Worm (Caenorhabditis elegans): Measurements from ENCODE around the gene C05G5.5.
A peak's percentile ranks its signal among the peaks of the same experiment; 100 is the strongest.

C05G5.5 gene

DNA sequence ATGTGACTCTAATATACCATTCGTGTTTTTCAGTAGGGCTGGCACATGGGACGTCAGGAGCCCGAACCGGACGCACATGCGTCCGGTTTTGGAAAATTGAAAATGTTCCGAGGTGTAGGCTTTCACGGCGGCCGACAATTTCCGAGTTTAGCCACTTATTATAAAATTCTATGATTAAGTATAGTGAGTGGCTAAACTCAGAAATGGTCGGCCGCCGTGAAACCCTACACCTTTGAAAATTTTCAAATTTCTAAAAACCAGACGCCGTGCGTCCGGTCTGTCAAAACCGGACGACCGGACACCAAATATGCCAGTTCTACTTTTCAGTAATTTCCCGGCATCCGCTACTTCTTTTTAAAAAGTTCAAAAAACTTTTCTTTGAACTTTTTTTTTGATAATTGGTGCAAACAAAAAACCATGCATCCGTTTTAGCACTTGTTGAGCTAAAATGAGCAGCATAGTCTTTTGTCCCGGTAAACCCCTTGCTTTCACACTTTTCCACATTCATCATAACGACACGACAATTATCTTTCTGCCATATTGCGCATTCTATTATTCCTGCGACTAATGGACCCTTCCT, 3.2 kb downstream of the C05G5.5 start:
- TF ChIP-seq sma-9 (GFP tag; optimal IDR thresholded peaks at IDR 0.05) = no peak
- TF ChIP-seq sma-9 (tag; optimal IDR thresholded peaks at IDR 0.05) = no peak
- no peak for TF ChIP-seq lsy-2 (tag; optimal IDR thresholded peaks at IDR 0.05)
- no peak for TF ChIP-seq alr-1 (tag; optimal IDR thresholded peaks at IDR 0.05)
- TF ChIP-seq ZK546.5 (tag; optimal IDR thresholded peaks at IDR 0.05) = no peak
- no peak for TF ChIP-seq aly-2 (tag; optimal IDR thresholded peaks at IDR 0.05)

DNA sequence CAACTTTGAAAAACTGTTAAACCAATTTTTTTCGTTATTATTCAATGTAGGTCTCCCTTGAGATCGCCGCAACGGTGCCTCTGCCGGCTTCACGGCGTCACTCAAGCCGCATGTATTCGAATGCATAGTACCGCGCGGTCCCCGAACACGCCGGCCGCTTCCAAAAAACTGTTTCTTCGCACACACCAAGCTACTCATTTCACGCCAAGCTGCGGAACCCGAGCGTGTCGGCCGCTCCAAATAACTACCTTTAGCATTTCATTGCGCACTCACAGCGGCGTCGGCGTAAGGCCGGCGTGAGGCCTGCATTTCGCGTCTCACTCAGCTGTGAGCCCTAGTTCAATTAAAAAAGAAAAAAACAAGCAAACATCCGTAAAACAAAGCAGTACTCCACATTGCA, 4.3 kb downstream of the C05G5.5 start:
- TF ChIP-seq gmeb-1 (tag; optimal IDR thresholded peaks at IDR 0.05) = no peak
- TF ChIP-seq ceh-82 (tag; optimal IDR thresholded peaks at IDR 0.05) = no peak
- no peak for TF ChIP-seq nhr-129 (tag; optimal IDR thresholded peaks at IDR 0.05)
- TF ChIP-seq dmd-4 (tag; optimal IDR thresholded peaks at IDR 0.05) = no peak

DNA sequence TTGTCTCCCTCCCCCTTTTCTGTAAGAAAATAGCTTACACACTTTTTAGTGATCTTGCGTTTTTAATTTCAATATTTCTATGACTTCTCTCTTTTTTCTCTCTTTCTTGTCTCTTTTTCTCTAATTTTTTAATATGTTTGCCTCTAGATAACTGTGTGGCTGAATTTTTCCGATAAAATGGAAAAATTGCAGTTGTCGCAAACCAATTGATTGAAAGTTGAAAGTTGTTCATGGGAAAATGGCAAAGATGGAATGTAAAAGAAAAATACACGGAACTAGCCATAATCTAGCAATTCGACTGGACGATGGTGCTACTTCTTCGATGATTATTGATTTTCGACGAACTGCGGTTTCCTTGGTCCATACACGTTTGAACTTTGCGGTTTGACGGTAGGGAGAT, 5.1 kb downstream of the C05G5.5 start:
- TF ChIP-seq fos-1 (tag; optimal IDR thresholded peaks at IDR 0.05) (peak; percentile 21), nhr-11 (tag; optimal IDR thresholded peaks at IDR 0.05) (no peak), alr-1 (tag; optimal IDR thresholded peaks at IDR 0.05) (no peak), nhr-237 (tag; optimal IDR thresholded peaks at IDR 0.05) (no peak), unc-55 (GFP tag; optimal IDR thresholded peaks at IDR 0.05) (no peak)

DNA sequence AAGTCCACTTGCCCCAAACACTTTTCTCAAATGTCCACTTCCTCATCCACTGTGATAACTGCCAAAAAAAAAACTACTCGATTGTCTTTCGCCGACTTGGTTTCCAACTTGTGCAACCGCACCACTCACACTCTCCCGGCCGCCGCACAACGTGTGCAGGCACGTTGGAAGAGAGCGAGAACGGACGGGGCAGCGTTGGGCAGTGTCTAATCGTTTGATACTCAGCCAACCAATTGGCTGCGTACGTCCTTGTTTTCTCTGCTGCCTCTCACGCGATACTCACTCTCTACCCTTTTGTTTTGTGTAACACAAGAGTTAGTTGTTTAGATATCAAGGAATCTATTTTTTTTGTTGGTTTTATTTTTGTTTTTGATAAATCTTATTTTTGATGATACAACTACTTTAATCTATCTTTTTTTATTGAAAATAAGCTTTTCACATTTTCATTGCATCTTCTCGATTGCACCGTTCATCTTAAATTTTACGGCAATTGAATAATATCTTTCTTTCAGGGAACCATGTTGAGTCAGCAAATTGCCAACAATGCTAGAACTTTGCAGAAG, 7.3 kb downstream of the C05G5.5 start, which contains the start of gene sucl-1:
Gene sucl-1, plus strand, starts transcription at position 513 of the 563 bp plus-strand sequence.
- TF ChIP-seq unc-62 (GFP tag; optimal IDR thresholded peaks at IDR 0.05) (no peak), lsy-2 (tag; optimal IDR thresholded peaks at IDR 0.05) (peak; percentile 45 to 82), aly-2 (tag; optimal IDR thresholded peaks at IDR 0.05) (no peak), unc-39 (tag; optimal IDR thresholded peaks at IDR 0.05) (no peak), sma-3 (GFP tag; optimal IDR thresholded peaks at IDR 0.05) (peak; percentile 71), ceh-82 (tag; optimal IDR thresholded peaks at IDR 0.05) (peak; percentile 7), ZK546.5 (tag; optimal IDR thresholded peaks at IDR 0.05) (no peak), ztf-1 (GFP tag; conservative IDR thresholded peaks at IDR 0.05) (no peak), nhr-12 (tag; optimal IDR thresholded peaks at IDR 0.05) (no peak), nhr-237 (tag; optimal IDR thresholded peaks at IDR 0.05) (no peak), nhr-10 (tag; optimal IDR thresholded peaks at IDR 0.05) (no peak), nhr-129 (tag; optimal IDR thresholded peaks at IDR 0.05) (peak; percentile 94), elt-1 (tag; optimal IDR thresholded peaks at IDR 0.05) (no peak), crh-2 (tag; optimal IDR thresholded peaks at IDR 0.05) (peak; percentile 92), C34F6.9 (tag; optimal IDR thresholded peaks at IDR 0.05) (peak; percentile 89), elt-3 (tag; optimal IDR thresholded peaks at IDR 0.05) (no peak), ztf-4 (tag; optimal IDR thresholded peaks at IDR 0.05) (peak; percentile 48), F13H6.1 (tag; optimal IDR thresholded peaks at IDR 0.05) (peak; percentile 90), mdl-1 (tag; optimal IDR thresholded peaks at IDR 0.05) (peak; percentile 54 to 82), gmeb-1 (tag; optimal IDR thresholded peaks at IDR 0.05) (peak; percentile 43), blmp-1 (tag; optimal IDR thresholded peaks at IDR 0.05; ENCODE audit: insufficient read depth) (no peak), Y55F3AM.14 (GFP tag; optimal IDR thresholded peaks at IDR 0.05) (peak; percentile 68), egl-27 (tag; optimal IDR thresholded peaks at IDR 0.05) (peak; percentile 27), lin-13 (GFP tag; optimal IDR thresholded peaks at IDR 0.05) (peak; percentile 71), nhr-25 (tag; optimal IDR thresholded peaks at IDR 0.05) (peak; percentile 86), lin-11 (tag; optimal IDR thresholded peaks at IDR 0.05) (peak; percentile 64), mbf-1 (tag; optimal IDR thresholded peaks at IDR 0.05) (no peak), ama-1 (optimal IDR thresholded peaks at IDR 0.05) (no peak), peb-1 (tag; optimal IDR thresholded peaks at IDR 0.05) (no peak), ceh-16 (tag; optimal IDR thresholded peaks at IDR 0.05) (no peak), nhr-11 (tag; optimal IDR thresholded peaks at IDR 0.05) (no peak), sma-9 (GFP tag; optimal IDR thresholded peaks at IDR 0.05) (peak; percentile 92), sma-9 (tag; optimal IDR thresholded peaks at IDR 0.05) (no peak), fos-1 (tag; optimal IDR thresholded peaks at IDR 0.05) (peak; percentile 92), snpc-4 (tag; optimal IDR thresholded peaks at IDR 0.05) (peak; percentile 75), sem-4 (tag; optimal IDR thresholded peaks at IDR 0.05) (peak; percentile 78), nhr-77 (tag; optimal IDR thresholded peaks at IDR 0.05) (no peak), R02D3.7 (tag; optimal IDR thresholded peaks at IDR 0.05) (no peak), lin-39 (tag; optimal IDR thresholded peaks at IDR 0.05) (no peak), nhr-6 (tag; optimal IDR thresholded peaks at IDR 0.05) (peak; percentile 39), nhr-21 (tag; optimal IDR thresholded peaks at IDR 0.05) (peak; percentile 72), skn-1 (tag; optimal IDR thresholded peaks at IDR 0.05) (no peak), mab-5 (tag; optimal IDR thresholded peaks at IDR 0.05) (peak; percentile 76), zag-1 (tag; optimal IDR thresholded peaks at IDR 0.05) (peak; percentile 82)
